Worm (Caenorhabditis elegans) whole organism, mixed stage, embryonic: ENCODE results near the gene kqt-1.

Source experiments
- M03D4.4 ChIP-seq: sonication (generic microtip); optimal IDR thresholded peaks from 2 replicates; lab custom pipeline; 2017; ENCODE audit warnings: mild to moderate bottlenecking, missing genetic modification characterization, missing compliant biosample characterization
- bed-3 ChIP-seq: fragments of 200-800 bp; sonication (Bioruptor generic); optimal IDR thresholded peaks from 3 replicates; lab custom pipeline; 2018; ENCODE audit warnings: mild to moderate bottlenecking, missing genetic modification characterization, moderate library complexity, missing compliant biosample characterization
- blmp-1 ChIP-seq: fragments of 150-350 bp; optimal IDR thresholded peaks from 2 replicates; lab custom pipeline; 2014; ENCODE audit warnings: missing biosample characterization, missing genetic modification characterization
- ceh-39 ChIP-seq: fragments of 150-350 bp; optimal IDR thresholded peaks from 2 replicates; lab custom pipeline; 2014; ENCODE audit warnings: missing biosample characterization, missing genetic modification characterization
- ceh-43 ChIP-seq: fragments of 200-800 bp; sonication (Bioruptor generic); optimal IDR thresholded peaks from 2 replicates; lab custom pipeline; 2018; ENCODE audit warnings: mild to moderate bottlenecking, missing genetic modification characterization, moderate library complexity, missing compliant biosample characterization
- ceh-83 ChIP-seq: fragments of 200-800 bp; sonication (Bioruptor generic); optimal IDR thresholded peaks from 2 replicates; lab custom pipeline; 2018; ENCODE audit warnings: mild to moderate bottlenecking, missing genetic modification characterization, missing compliant biosample characterization
- ces-1 ChIP-seq: fragments of 150-350 bp; optimal IDR thresholded peaks from 2 replicates; lab custom pipeline; 2014; ENCODE audit warnings: missing biosample characterization, missing genetic modification reagents, missing genetic modification characterization
- cnd-1 ChIP-seq: fragments of 200-800 bp; sonication (Bioruptor generic); optimal IDR thresholded peaks from 2 replicates; lab custom pipeline; 2018; ENCODE audit warnings: mild to moderate bottlenecking, missing genetic modification characterization, missing compliant biosample characterization
- drap-1 ChIP-seq: fragments of 200-800 bp; sonication (Bioruptor generic); optimal IDR thresholded peaks from 3 replicates; lab custom pipeline; 2018; ENCODE audit warnings: mild to moderate bottlenecking, missing genetic modification characterization, missing compliant biosample characterization
- elt-1 ChIP-seq: sonication (generic microtip); optimal IDR thresholded peaks from 2 replicates; lab custom pipeline; 2017; ENCODE audit warnings: missing genetic modification characterization, mild to moderate bottlenecking, missing compliant biosample characterization, antibody characterized with exemption, moderate library complexity, borderline replicate concordance; ENCODE audit not compliant: insufficient read depth
- elt-3 ChIP-seq: fragments of 150-350 bp; optimal IDR thresholded peaks from 2 replicates; lab custom pipeline; 2014; ENCODE audit warnings: missing biosample characterization, missing genetic modification characterization
- ham-2 ChIP-seq: fragments of 200-800 bp; sonication (Bioruptor generic); optimal IDR thresholded peaks from 2 replicates; lab custom pipeline; 2018; ENCODE audit warnings: mild to moderate bottlenecking, missing genetic modification characterization, missing compliant biosample characterization
- hlh-1 ChIP-seq: fragments of 150-350 bp; optimal IDR thresholded peaks from 2 replicates; lab custom pipeline; 2014; ENCODE audit warnings: missing biosample characterization, missing genetic modification reagents, missing genetic modification characterization
- lin-13 ChIP-seq: fragments of 150-350 bp; optimal IDR thresholded peaks from 2 replicates; lab custom pipeline; 2014; ENCODE audit warnings: missing biosample characterization, missing genetic modification characterization
- lin-32 ChIP-seq: fragments of 200-800 bp; sonication (Bioruptor generic); optimal IDR thresholded peaks from 2 replicates; lab custom pipeline; 2018; ENCODE audit warnings: mild to moderate bottlenecking, missing genetic modification characterization, missing compliant biosample characterization
- lsy-2 ChIP-seq: fragments of 150-350 bp; optimal IDR thresholded peaks from 2 replicates; lab custom pipeline; 2014; ENCODE audit warnings: missing biosample characterization, missing genetic modification characterization
- mep-1 ChIP-seq: fragments of 150-350 bp; optimal IDR thresholded peaks from 2 replicates; lab custom pipeline; 2017; ENCODE audit warnings: missing biosample characterization, missing genetic modification reagents, missing genetic modification characterization, inconsistent platforms
- mls-2 ChIP-seq: sonication (generic microtip); optimal IDR thresholded peaks from 2 replicates; lab custom pipeline; 2016; ENCODE audit warnings: mild to moderate bottlenecking, missing genetic modification characterization, moderate library complexity, missing compliant biosample characterization
- nhr-12 ChIP-seq: fragments of 150-350 bp; optimal IDR thresholded peaks from 2 replicates; lab custom pipeline; 2014; ENCODE audit warnings: missing biosample characterization, missing genetic modification characterization
- nhr-2 ChIP-seq: fragments of 150-350 bp; optimal IDR thresholded peaks from 2 replicates; lab custom pipeline; 2014; ENCODE audit warnings: missing biosample characterization, missing genetic modification characterization
- nhr-237 ChIP-seq: fragments of 150-350 bp; optimal IDR thresholded peaks from 2 replicates; lab custom pipeline; 2014; ENCODE audit warnings: missing biosample characterization, missing genetic modification characterization
- nhr-28 ChIP-seq: fragments of 150-350 bp; optimal IDR thresholded peaks from 2 replicates; lab custom pipeline; 2014; ENCODE audit warnings: missing biosample characterization, missing genetic modification characterization
- nhr-76 ChIP-seq: sonication (generic microtip); optimal IDR thresholded peaks from 2 replicates; lab custom pipeline; 2017; ENCODE audit warnings: missing biosample characterization, missing genetic modification characterization
- pha-4 ChIP-seq: fragments of 150-350 bp; optimal IDR thresholded peaks from 2 replicates; lab custom pipeline; 2018; ENCODE audit warnings: missing biosample characterization, missing genetic modification reagents, missing genetic modification characterization
- sptf-1 ChIP-seq: sonication (generic microtip); optimal IDR thresholded peaks from 2 replicates; lab custom pipeline; 2017; ENCODE audit warnings: mild to moderate bottlenecking, missing genetic modification characterization, moderate library complexity, missing compliant biosample characterization
- tbx-8 ChIP-seq: fragments of 200-800 bp; sonication (Bioruptor generic); optimal IDR thresholded peaks from 2 replicates; lab custom pipeline; 2018; ENCODE audit warnings: mild to moderate bottlenecking, missing genetic modification characterization, moderate library complexity, missing compliant biosample characterization
- unc-120 ChIP-seq: sonication (generic microtip); optimal IDR thresholded peaks from 2 replicates; lab custom pipeline; 2017; ENCODE audit warnings: missing genetic modification characterization, missing compliant biosample characterization; ENCODE audit not compliant: poor library complexity, severe bottlenecking
- unc-39 ChIP-seq: fragments of 150-350 bp; optimal IDR thresholded peaks from 2 replicates; lab custom pipeline; 2014; ENCODE audit warnings: missing biosample characterization, missing genetic modification characterization
- unc-62 ChIP-seq: fragments of 150-350 bp; optimal IDR thresholded peaks from 2 replicates; lab custom pipeline; 2014; ENCODE audit warnings: missing biosample characterization, missing genetic modification reagents, missing genetic modification characterization
- zip-8 ChIP-seq: fragments of 150-350 bp; optimal IDR thresholded peaks from 2 replicates; lab custom pipeline; 2014; ENCODE audit warnings: missing biosample characterization, missing genetic modification characterization
- ztf-11 ChIP-seq: fragments of 150-350 bp; optimal IDR thresholded peaks from 2 replicates; lab custom pipeline; 2014; ENCODE audit warnings: missing biosample characterization, missing genetic modification characterization

kqt-1 gene

DNA sequence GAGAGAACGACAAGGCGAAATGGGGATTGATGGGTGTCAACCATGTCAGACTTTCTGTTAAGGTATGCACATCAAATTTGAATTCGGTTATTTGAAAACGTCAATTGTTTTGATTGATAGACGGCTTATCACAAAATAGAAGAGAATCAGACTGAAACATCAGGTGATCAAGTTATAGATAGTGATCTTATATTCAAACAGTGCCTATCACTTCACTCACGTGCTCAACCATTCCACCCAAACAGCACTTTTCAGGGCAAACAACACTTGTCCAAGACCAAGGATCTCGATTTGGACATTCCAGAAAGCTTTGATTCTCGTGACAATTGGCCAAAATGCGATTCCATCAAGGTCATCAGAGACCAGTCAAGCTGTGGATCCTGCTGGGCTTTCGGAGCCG, 11.2 kb upstream of the kqt-1 start:
- no peak for TF ChIP-seq mep-1 (tag; lab: Kevin White, UChicago)

DNA sequence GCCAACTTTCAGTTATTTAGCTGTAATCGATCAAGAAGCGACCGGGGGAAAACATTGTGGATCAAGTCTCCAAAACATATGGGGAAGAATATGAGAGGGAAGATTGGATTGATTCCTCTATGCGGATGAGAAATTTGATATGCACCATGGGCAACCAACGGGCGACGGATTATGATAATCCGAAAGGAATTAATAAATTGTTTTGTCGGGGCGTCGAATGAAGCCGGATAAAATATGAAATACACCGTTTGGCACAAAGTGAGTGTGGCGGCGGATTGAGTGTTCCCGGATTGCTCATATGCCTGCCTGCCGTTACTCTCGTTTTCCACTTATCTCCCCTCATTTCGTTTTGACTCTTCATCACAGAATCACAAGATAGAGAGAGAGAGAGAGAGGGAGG, 9.6 kb upstream of the kqt-1 start:
- TF ChIP-seq hlh-1 (tag; lab: Kevin White, UChicago) (no peak), ceh-83 (GFP tag; lab: Kevin White, UChicago) (no peak), mep-1 (tag; lab: Kevin White, UChicago) (no peak), lin-32 (GFP tag; lab: Kevin White, UChicago) (no peak), nhr-76 (tag; lab: Kevin White, UChicago) (no peak), ceh-39 (tag; lab: Kevin White, UChicago) (no peak)

DNA sequence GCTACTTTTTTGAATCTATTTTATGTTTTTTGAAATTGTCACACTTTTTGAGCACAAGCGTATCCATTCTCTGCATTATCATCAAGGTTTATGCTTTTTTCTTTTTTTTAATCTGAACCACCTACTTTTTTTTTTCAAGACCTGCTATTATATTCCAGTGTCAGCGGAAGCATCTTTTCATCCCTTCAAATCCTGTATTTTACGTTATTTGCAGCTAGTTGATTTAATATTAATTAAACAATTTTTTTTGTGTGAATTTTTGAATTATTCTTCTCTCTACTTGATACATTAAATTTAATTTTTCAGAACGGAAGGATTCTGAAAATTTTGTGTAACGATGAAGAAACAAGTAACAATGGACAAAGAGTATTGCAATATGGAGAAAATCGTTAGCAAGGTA, 9.1 kb upstream of the kqt-1 start, which contains the start of gene C25B8.8:
Gene C25B8.8 (plus strand): TSS at position 301 of the 400 bp plus-strand sequence.
- TF ChIP-seq hlh-1 (tag; lab: Kevin White, UChicago) (no peak), unc-39 (tag; lab: Kevin White, UChicago) (no peak), ztf-11 (no peak), nhr-237 (tag; lab: Kevin White, UChicago) (no peak), lsy-2 (tag; lab: Kevin White, UChicago) (no peak), ceh-43 (GFP tag; lab: Kevin White, UChicago) (no peak), M03D4.4 (tag; lab: Kevin White, UChicago) (no peak), bed-3 (no peak), cnd-1 (tag; lab: Kevin White, UChicago) (no peak), ceh-39 (tag; lab: Kevin White, UChicago) (no peak), tbx-8 (no peak), unc-120 (no peak), lin-13 (tag; lab: Kevin White, UChicago) (no peak), drap-1 (GFP tag; lab: Kevin White, UChicago) (no peak), nhr-76 (tag; lab: Kevin White, UChicago) (no peak), nhr-2 (tag; lab: Kevin White, UChicago) (no peak), lin-32 (GFP tag; lab: Kevin White, UChicago) (no peak), blmp-1 (no peak), ceh-83 (GFP tag; lab: Kevin White, UChicago) (no peak), unc-62 (no peak)

- no peak for TF ChIP-seq blmp-1
- peak; percentile 84 for TF ChIP-seq ces-1 (GFP tag; lab: Kevin White, UChicago)
These were observed 5.3 kb upstream of the kqt-1 start for ce11 chrX:6613537-6613936.

- no peak for TF ChIP-seq zip-8
- peak; percentile 2 for TF ChIP-seq mls-2 (tag; lab: Kevin White, UChicago)
These were observed 1.2 kb upstream of the kqt-1 start for ce11 chrX:6617622-6618021.

- TF ChIP-seq ztf-11 = no peak
- TF ChIP-seq elt-3 (tag; lab: Kevin White, UChicago) = no peak
- no peak for TF ChIP-seq bed-3
- no peak for TF ChIP-seq zip-8
- TF ChIP-seq ceh-83 (GFP tag; lab: Kevin White, UChicago) = no peak
- TF ChIP-seq blmp-1 = no peak
- peak; percentile 36 for TF ChIP-seq ceh-39 (tag; lab: Kevin White, UChicago)
- peak; percentile 18 for TF ChIP-seq ceh-43 (GFP tag; lab: Kevin White, UChicago)
- no peak for TF ChIP-seq mep-1 (tag; lab: Kevin White, UChicago)
- TF ChIP-seq pha-4 (tag; lab: Kevin White, UChicago) = no peak
- no peak for TF ChIP-seq nhr-237 (tag; lab: Kevin White, UChicago)
- peak; percentile 44 for TF ChIP-seq nhr-12 (tag; lab: Kevin White, UChicago)
- peak; percentile 57 for TF ChIP-seq nhr-2 (tag; lab: Kevin White, UChicago)
- peak; percentile 63 for TF ChIP-seq unc-39 (tag; lab: Kevin White, UChicago)
These were observed 3.9 kb downstream of the kqt-1 start, which contains the start of gene clec-266 for ce11 chrX:6622552-6623236. clec-266 (minus strand) TSS chrX:6622915.

DNA sequence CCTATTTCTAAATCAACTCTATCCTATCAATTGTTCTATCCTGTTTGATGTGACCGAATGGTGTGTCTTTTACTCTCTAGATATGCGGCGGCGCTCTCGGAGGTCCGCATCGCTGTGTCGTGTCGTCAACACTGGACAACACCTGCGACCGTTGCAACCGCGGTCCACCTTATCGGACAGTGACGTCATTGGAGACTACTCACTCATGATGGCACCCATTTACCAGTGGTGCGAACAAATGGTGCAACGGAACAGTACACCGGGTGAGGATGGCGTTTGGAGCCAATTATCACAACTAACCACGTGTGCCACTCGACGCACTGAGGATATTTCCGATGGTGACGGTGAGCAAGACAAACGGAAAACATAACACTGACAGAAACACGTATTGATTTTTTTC, 6.5 kb downstream of the kqt-1 start:
- no peak for TF ChIP-seq mep-1 (tag; lab: Kevin White, UChicago)
- no peak for TF ChIP-seq unc-120
- no peak for TF ChIP-seq unc-39 (tag; lab: Kevin White, UChicago)
- TF ChIP-seq elt-1 (tag; lab: Kevin White, UChicago) = no peak
- TF ChIP-seq ceh-83 (GFP tag; lab: Kevin White, UChicago) = no peak
- TF ChIP-seq nhr-28 (tag; lab: Kevin White, UChicago) = no peak
- peak; percentile 34 for TF ChIP-seq lin-32 (GFP tag; lab: Kevin White, UChicago)
- TF ChIP-seq mls-2 (tag; lab: Kevin White, UChicago) = no peak
- peak; percentile 16 for TF ChIP-seq ceh-39 (tag; lab: Kevin White, UChicago)
- peak; percentile 4 for TF ChIP-seq nhr-12 (tag; lab: Kevin White, UChicago)
- no peak for TF ChIP-seq hlh-1 (tag; lab: Kevin White, UChicago)
- TF ChIP-seq nhr-237 (tag; lab: Kevin White, UChicago) = no peak
- TF ChIP-seq nhr-2 (tag; lab: Kevin White, UChicago) = peak; percentile 77
- no peak for TF ChIP-seq bed-3
- TF ChIP-seq drap-1 (GFP tag; lab: Kevin White, UChicago) = peak; percentile 32
- TF ChIP-seq lin-13 (tag; lab: Kevin White, UChicago) = no peak
- TF ChIP-seq sptf-1 = no peak
- no peak for TF ChIP-seq pha-4 (tag; lab: Kevin White, UChicago)
- TF ChIP-seq elt-3 (tag; lab: Kevin White, UChicago) = no peak
- TF ChIP-seq ham-2 (GFP tag; lab: Kevin White, UChicago) = no peak
- no peak for TF ChIP-seq M03D4.4 (tag; lab: Kevin White, UChicago)
